Fruit fly (Drosophila melanogaster): Measurements from ENCODE around the gene Raf.
A peak's percentile ranks its signal among the peaks of the same experiment; 100 is the strongest.

The Raf gene

DNA sequence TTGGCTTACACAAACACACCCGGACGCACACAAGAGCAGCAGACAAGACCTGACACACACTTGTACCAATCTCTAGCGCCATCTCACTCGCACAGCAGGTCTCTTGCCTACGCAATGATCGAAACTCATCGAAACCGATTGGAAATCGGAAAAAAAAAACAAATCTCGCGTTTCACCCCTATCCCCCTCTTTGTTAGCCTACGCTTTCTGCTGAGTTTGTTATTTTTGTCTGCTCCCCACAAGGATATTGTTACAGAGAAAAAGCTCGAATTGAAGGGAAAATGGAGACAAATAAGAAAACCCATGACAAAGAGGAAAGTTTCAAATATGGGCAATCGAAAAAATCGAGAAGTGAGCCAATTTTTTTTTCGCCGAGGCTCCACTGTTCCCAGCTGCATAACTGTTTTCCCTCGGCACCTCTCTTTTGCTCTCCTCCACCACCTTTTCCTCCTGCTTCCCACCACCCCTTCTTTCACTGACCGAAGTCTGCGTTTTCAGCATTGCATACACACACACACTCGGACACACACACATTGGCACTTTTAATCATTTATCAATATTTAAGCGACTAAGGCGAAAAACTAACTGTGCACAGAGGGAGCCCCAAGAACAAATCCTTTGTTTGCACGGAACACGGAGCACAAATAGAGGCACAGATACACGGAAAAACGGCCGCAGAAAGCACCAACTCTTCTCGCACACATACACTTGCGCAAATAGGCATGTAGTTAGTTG is 25.3 kb upstream of the Raf start:
- 0 out of 3 replicates have a peak, but pooled peaks have one; percentile 23 for TF ChIP-seq CG6791 (GFP tag; IDR thresholded peaks at IDR 0.05; ENCODE audit: partially characterized antibody)
- TF ChIP-seq CG12236 (GFP tag; optimal IDR thresholded peaks at IDR 0.05): no peak
- TF ChIP-seq bbx (GFP tag; IDR thresholded peaks at IDR 0.05; ENCODE audit: partially characterized antibody): 0 out of 2 replicates have a peak, but pooled peaks have one; percentile 16
- no peak for TF ChIP-seq CG18619 (GFP tag; optimal IDR thresholded peaks at IDR 0.05)
- TF ChIP-seq Lpt (GFP tag; optimal IDR thresholded peaks at IDR 0.05): no peak
- peak; percentile 30 for TF ChIP-seq CG4707 (GFP tag; optimal IDR thresholded peaks at IDR 0.05)
- TF ChIP-seq Trl (optimal IDR thresholded peaks at IDR 0.05): no peak
- no peak for TF ChIP-seq Trl (GFP tag; optimal IDR thresholded peaks at IDR 0.05)
- TF ChIP-seq Kr (GFP tag; optimal IDR thresholded peaks at IDR 0.05): peak; percentile 58
- TF ChIP-seq CG8290 (GFP tag; optimal IDR thresholded peaks at IDR 0.05): peak; percentile 12
- TF ChIP-seq CG8290 (tag; optimal IDR thresholded peaks at IDR 0.05): peak in 1 of 2 experiments; percentile 42
- TF ChIP-seq CG1832 (GFP tag; optimal IDR thresholded peaks at IDR 0.05): peak; percentile 50
- no peak for TF ChIP-seq wor (GFP tag; IDR thresholded peaks at IDR 0.05)
- no peak for TF ChIP-seq kay (GFP tag; optimal IDR thresholded peaks at IDR 0.05)
- TF ChIP-seq CG1529 (GFP tag; optimal IDR thresholded peaks at IDR 0.05): peak; percentile 14
- TF ChIP-seq Dip3 (GFP tag; optimal IDR thresholded peaks at IDR 0.05): no peak
- peak; percentile 79 for TF ChIP-seq cg (GFP tag; optimal IDR thresholded peaks at IDR 0.05)
- peak; percentile 73; the same call in 1 of the 2 replicates for TF ChIP-seq CG10321 (GFP tag; IDR thresholded peaks at IDR 0.05)
- TF ChIP-seq lola (GFP tag; optimal IDR thresholded peaks at IDR 0.05): peak in 1 of 3 experiments; percentile 9
- TF ChIP-seq Meics (GFP tag; optimal IDR thresholded peaks at IDR 0.05): no peak
- no peak for TF ChIP-seq Neu2 (GFP tag; optimal IDR thresholded peaks at IDR 0.05; ENCODE audit: borderline replicate concordance)
- no peak for TF ChIP-seq Mes4 (GFP tag; optimal IDR thresholded peaks at IDR 0.05)
- peak; percentile 51 for TF ChIP-seq sens (GFP tag)
- TF ChIP-seq vfl (GFP tag; optimal IDR thresholded peaks at IDR 0.05): no peak
- TF ChIP-seq CG13894 (tag; optimal IDR thresholded peaks at IDR 0.05): peak; percentile 8
- peak; percentile 56 for TF ChIP-seq Drgx (GFP tag; IDR thresholded peaks at IDR 0.05)
- TF ChIP-seq mirr (GFP tag; optimal IDR thresholded peaks at IDR 0.05): peak; percentile 7
- TF ChIP-seq Abd-B (GFP tag; optimal IDR thresholded peaks at IDR 0.05): no peak
- TF ChIP-seq CG15696 (tag; optimal IDR thresholded peaks at IDR 0.05): peak; percentile 13
- TF ChIP-seq insv (GFP tag; optimal IDR thresholded peaks at IDR 0.05): no peak
- peak; percentile 2 for TF ChIP-seq MTF-1 (GFP tag; optimal IDR thresholded peaks at IDR 0.05; ENCODE audit: borderline replicate concordance)
- TF ChIP-seq Xrp1 (GFP tag; IDR thresholded peaks at IDR 0.05): no peak
- no peak for TF ChIP-seq kni (GFP tag; optimal IDR thresholded peaks at IDR 0.05)
- TF ChIP-seq CG18262 (tag; optimal IDR thresholded peaks at IDR 0.05): no peak
- no peak for TF ChIP-seq kah (GFP tag; optimal IDR thresholded peaks at IDR 0.05)
- no peak for TF ChIP-seq CG12104 (GFP tag; optimal IDR thresholded peaks at IDR 0.05)
- no peak for TF ChIP-seq slp2 (GFP tag; optimal IDR thresholded peaks at IDR 0.05)
- no peak for TF ChIP-seq Fer1 (GFP tag; optimal IDR thresholded peaks at IDR 0.05)
- TF ChIP-seq sqz (GFP tag; optimal IDR thresholded peaks at IDR 0.05): peak; percentile 61
- no peak for TF ChIP-seq trem (tag; optimal IDR thresholded peaks at IDR 0.05)
- 0 out of 3 replicates have a peak, but pooled peaks have one; percentile 5 for TF ChIP-seq Aef1 (GFP tag; IDR thresholded peaks at IDR 0.05)
- no peak for TF ChIP-seq CG11723 (GFP tag; optimal IDR thresholded peaks at IDR 0.05)
- TF ChIP-seq twi (tag; optimal IDR thresholded peaks at IDR 0.05): no peak
- peak; percentile 73 for TF ChIP-seq crol (GFP tag; IDR thresholded peaks at IDR 0.05)
- TF ChIP-seq Med (GFP tag): peak; percentile 58
- TF ChIP-seq CG8924 (tag; optimal IDR thresholded peaks at IDR 0.05): no peak
- no peak for TF ChIP-seq Fer3 (tag; optimal IDR thresholded peaks at IDR 0.05)
- TF ChIP-seq shn (GFP tag; optimal IDR thresholded peaks at IDR 0.05): no peak
- TF ChIP-seq dysf (GFP tag; IDR thresholded peaks at IDR 0.05): no peak
